Fruit fly (Drosophila melanogaster) whole organism, embryonic: ENCODE measurements around the gene Idh3g.

ENCODE experiments used
- CG2889 ChIP-seq: fragments of 200-800 bp; sonication (Bioruptor generic); IDR thresholded peaks from 3 replicates; pipeline ENCODE4 v1.3.6; 2022; ENCODE audit warnings: missing biosample characterization, missing genetic modification characterization
- CG42726 ChIP-seq: fragments of 200-800 bp; sonication (Bioruptor generic); IDR thresholded peaks from 2 replicates; pipeline ENCODE4 v1.3.6; 2022; ENCODE audit warnings: missing biosample characterization, missing genetic modification characterization; ENCODE audit not compliant: partially characterized antibody
- Ravus ChIP-seq: fragments of 200-800 bp; sonication (Bioruptor generic); IDR thresholded peaks from 2 replicates; pipeline ENCODE4 v1.3.6; 2022; ENCODE audit warnings: missing biosample characterization, missing genetic modification characterization
- Rfx ChIP-seq: fragments of 200-800 bp; sonication (Bioruptor generic); IDR thresholded peaks from 2 replicates; pipeline ENCODE4 v1.3.6; 2022; ENCODE audit warnings: missing biosample characterization, missing genetic modification characterization
- Side ChIP-seq: fragments of 200-800 bp; sonication (Bioruptor generic); optimal IDR thresholded peaks from 2 replicates; lab custom pipeline; 2016; ENCODE audit warnings: missing biosample characterization, missing genetic modification characterization
- Sin3A ChIP-seq: fragments of >200 bp; optimal IDR thresholded peaks from 2 replicates; lab custom pipeline; 2018
- aop ChIP-seq: fragments of 200-800 bp; sonication (Bioruptor generic); IDR thresholded peaks from 2 replicates; pipeline ENCODE4 v1.3.6; 2022; ENCODE audit warnings: missing biosample characterization, missing genetic modification characterization
- dysf ChIP-seq: fragments of 200-800 bp; sonication (Bioruptor generic); IDR thresholded peaks from 3 replicates; pipeline ENCODE4 v1.3.6; 2022; ENCODE audit warnings: missing biosample characterization, missing genetic modification characterization
- grau ChIP-seq: fragments of 200-800 bp; optimal IDR thresholded peaks from 3 replicates; lab custom pipeline; 2019; ENCODE audit warnings: missing biosample characterization, mild to moderate bottlenecking, missing genetic modification characterization, moderate library complexity
- odd ChIP-seq: fragments of 200-800 bp; sonication (Bioruptor generic); optimal IDR thresholded peaks from 2 replicates; lab custom pipeline; 2017; ENCODE audit warnings: missing biosample characterization, mild to moderate bottlenecking, missing genetic modification characterization
- sqz ChIP-seq: fragments of 200-800 bp; sonication (Bioruptor generic); optimal IDR thresholded peaks from 3 replicates; lab custom pipeline; 2018; ENCODE audit warnings: missing biosample characterization, mild to moderate bottlenecking, missing genetic modification characterization

DNA sequence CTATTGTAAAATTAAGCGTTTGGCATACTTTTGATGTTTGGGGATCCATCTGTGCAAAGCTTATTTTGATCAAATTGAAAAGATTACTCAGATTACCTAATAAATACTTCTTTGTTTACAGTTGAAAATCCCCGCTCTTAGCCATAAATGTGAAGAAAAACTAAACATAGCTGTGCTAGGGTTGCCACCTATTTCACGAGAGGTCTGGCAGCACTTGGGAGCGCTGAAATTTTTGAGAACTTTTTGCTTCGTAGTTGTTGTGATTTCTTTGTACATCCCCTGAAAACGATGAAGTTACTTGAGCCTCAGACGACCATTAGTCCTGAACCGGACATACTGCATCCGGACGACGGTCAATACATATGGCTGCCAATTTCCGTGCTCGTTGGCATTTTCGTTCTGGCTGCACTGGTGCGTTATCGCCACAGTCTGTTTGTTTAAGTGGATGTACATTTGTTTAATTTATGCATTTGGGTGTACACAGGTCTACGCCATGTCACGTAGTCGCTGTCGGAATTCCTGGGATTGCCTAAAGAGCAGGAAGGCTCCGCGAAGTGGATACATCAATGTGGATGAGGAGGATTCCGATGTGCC, 2.1 kb upstream of the Idh3g start, which contains the start of the genes CG4730 and CG5039:
- TF ChIP-seq CG2889 (no peak), Rfx (GFP tag; lab: Robert Waterston, UW) (no peak), dysf (GFP tag; lab: Robert Waterston, UW) (no peak), sqz (GFP tag; lab: Kevin White, UChicago) (no peak), Side (GFP tag; lab: Kevin White, UChicago) (no peak), Sin3A (lab: Kevin White, UChicago) (peak; percentile 24), aop (GFP tag; lab: Robert Waterston, UW) (no peak), Ravus (no peak), grau (no peak), CG42726 (GFP tag; lab: Robert Waterston, UW) (no peak), odd (GFP tag; lab: Kevin White, UChicago) (no peak)
